Fruit fly (Drosophila melanogaster): ENCODE measurements around the gene Gr94a.
A peak's percentile ranks its signal among the peaks of the same experiment; 100 is the strongest.

Gene Gr94a

DNA sequence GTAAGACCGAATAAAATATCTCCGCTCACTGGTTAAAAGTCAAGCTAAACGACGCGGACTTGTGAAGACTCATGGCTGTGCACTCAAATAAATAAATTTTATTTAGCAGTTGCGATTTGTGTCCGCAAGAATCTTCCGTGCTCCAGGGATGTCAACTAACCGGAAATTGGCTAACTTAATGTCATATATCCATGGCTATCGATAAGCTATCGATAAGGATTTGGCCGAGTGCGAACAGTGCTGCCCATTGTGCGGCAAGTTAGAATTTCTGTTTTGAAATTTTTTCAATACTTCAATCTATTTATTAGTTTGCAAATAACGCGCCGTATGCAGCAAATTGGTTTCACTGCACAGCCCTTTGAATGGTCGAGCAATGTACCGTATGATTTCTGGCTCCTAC lies 2.4 kb downstream of the Gr94a start, which contains the start of gene p53 (continued):
- peak; percentile 40 for TF ChIP-seq kah (GFP tag; optimal IDR thresholded peaks at IDR 0.05)
- peak; percentile 66 for TF ChIP-seq CG9609 (GFP tag; optimal IDR thresholded peaks at IDR 0.05)
- TF ChIP-seq esg (GFP tag; conservative IDR thresholded peaks at IDR 0.05) = no peak
- TF ChIP-seq CG6854 (GFP tag; optimal IDR thresholded peaks at IDR 0.05) = peak; percentile 56
- TF ChIP-seq Elba2 (GFP tag; optimal IDR thresholded peaks at IDR 0.05) = no peak
- TF ChIP-seq Rfx (GFP tag; IDR thresholded peaks at IDR 0.05) = peak; percentile 89
- TF ChIP-seq Poxn (GFP tag; IDR thresholded peaks at IDR 0.05) = no peak
- peak; percentile 62 for TF ChIP-seq CG17328 (GFP tag; IDR thresholded peaks at IDR 0.05)
- peak; percentile 63 for TF ChIP-seq CG10147 (GFP tag; optimal IDR thresholded peaks at IDR 0.05)
- TF ChIP-seq run (tag; optimal IDR thresholded peaks at IDR 0.05) = no peak
- TF ChIP-seq CG16779 (GFP tag; IDR thresholded peaks at IDR 0.05) = 0 out of 2 replicates have a peak, but pooled peaks have one; percentile 5
- peak; percentile 32 for TF ChIP-seq NC2α (GFP tag; optimal IDR thresholded peaks at IDR 0.05)
- TF ChIP-seq CG12071 (GFP tag; optimal IDR thresholded peaks at IDR 0.05) = peak; percentile 82
- TF ChIP-seq mam (GFP tag; optimal IDR thresholded peaks at IDR 0.05) = peak; percentile 67
- TF ChIP-seq CG1647 (GFP tag; optimal IDR thresholded peaks at IDR 0.05) = peak; percentile 71
- TF ChIP-seq CG12942 (GFP tag; optimal IDR thresholded peaks at IDR 0.05) = peak; percentile 43
- TF ChIP-seq ap (GFP tag; IDR thresholded peaks at IDR 0.05) = peak; percentile 37; the same call in 1 of the 2 replicates
- TF ChIP-seq Deaf1 (tag; optimal IDR thresholded peaks at IDR 0.05) = peak; percentile 28
- peak; percentile 44 for TF ChIP-seq YL-1 (GFP tag; optimal IDR thresholded peaks at IDR 0.05)
- peak; percentile 81 for TF ChIP-seq bbx (GFP tag; IDR thresholded peaks at IDR 0.05; ENCODE audit: partially characterized antibody)
- no peak for TF ChIP-seq yki (optimal IDR thresholded peaks at IDR 0.05)
- no peak for TF ChIP-seq Tbp (GFP tag; optimal IDR thresholded peaks at IDR 0.05)
- TF ChIP-seq CG18619 (GFP tag; optimal IDR thresholded peaks at IDR 0.05) = peak; percentile 85
- TF ChIP-seq crp (GFP tag; optimal IDR thresholded peaks at IDR 0.05) = peak in 1 of 2 experiments; percentile 26
- no peak for TF ChIP-seq Stat92E (GFP tag; optimal IDR thresholded peaks at IDR 0.05)
- peak; percentile 86 for TF ChIP-seq Hmr (GFP tag; optimal IDR thresholded peaks at IDR 0.05)
- peak; percentile 2 for TF ChIP-seq Six4 (GFP tag; optimal IDR thresholded peaks at IDR 0.05)
- TF ChIP-seq D (optimal IDR thresholded peaks at IDR 0.05) = no peak
- peak; percentile 62 for TF ChIP-seq D (GFP tag; optimal IDR thresholded peaks at IDR 0.05)
- TF ChIP-seq MESR4 (GFP tag; optimal IDR thresholded peaks at IDR 0.05) = peak; percentile 18
- TF ChIP-seq pum (GFP tag; optimal IDR thresholded peaks at IDR 0.05) = peak; percentile 40
- TF ChIP-seq CG13894 (tag; optimal IDR thresholded peaks at IDR 0.05) = peak; percentile 46
- peak; percentile 68 for TF ChIP-seq btn (GFP tag; optimal IDR thresholded peaks at IDR 0.05)
- peak; percentile 40; the same call in 1 of the 2 replicates for TF ChIP-seq nerfin-2 (GFP tag; IDR thresholded peaks at IDR 0.05; ENCODE audit: partially characterized antibody)
- peak; percentile 48 to 79 for TF ChIP-seq chif (GFP tag; optimal IDR thresholded peaks at IDR 0.05)
- TF ChIP-seq corto (GFP tag; optimal IDR thresholded peaks at IDR 0.05) = no peak
- peak; percentile 29 for TF ChIP-seq zfh2 (GFP tag; optimal IDR thresholded peaks at IDR 0.05)
- peak; percentile 83 for TF ChIP-seq Hsf (GFP tag; optimal IDR thresholded peaks at IDR 0.05)
- TF ChIP-seq disco-r (GFP tag; optimal IDR thresholded peaks at IDR 0.05) = peak; percentile 80
- TF ChIP-seq CG6654 (GFP tag; optimal IDR thresholded peaks at IDR 0.05) = peak; percentile 52
- peak; percentile 56 for TF ChIP-seq CG11398 (GFP tag; optimal IDR thresholded peaks at IDR 0.05)
- TF ChIP-seq Jarid2 (GFP tag; optimal IDR thresholded peaks at IDR 0.05) = peak; percentile 60
- peak; percentile 72 for TF ChIP-seq CG17359 (tag; optimal IDR thresholded peaks at IDR 0.05)
- no peak for TF ChIP-seq mld (GFP tag; IDR thresholded peaks at IDR 0.05; ENCODE audit: partially characterized antibody)
- TF ChIP-seq CG4282 (GFP tag; optimal IDR thresholded peaks at IDR 0.05) = peak; percentile 30
- peak; percentile 71 for TF ChIP-seq CG6813 (GFP tag; optimal IDR thresholded peaks at IDR 0.05)
- peak; percentile 61 for TF ChIP-seq Xbp1 (GFP tag; optimal IDR thresholded peaks at IDR 0.05)
- no peak for TF ChIP-seq eve (GFP tag; optimal IDR thresholded peaks at IDR 0.05)
- TF ChIP-seq CG11695 (GFP tag; IDR thresholded peaks at IDR 0.05) = no peak
- TF ChIP-seq BtbVII (GFP tag; optimal IDR thresholded peaks at IDR 0.05) = peak; percentile 79
- TF ChIP-seq CG30403 (GFP tag; optimal IDR thresholded peaks at IDR 0.05) = peak; percentile 57

Data from whole organism, embryonic.